Fruit fly (Drosophila melanogaster) whole organism, wandering third instar larva: Measurements from ENCODE around the gene Srp72.
A peak's percentile ranks its signal among the peaks of the same experiment; 100 is the strongest.

ENCODE experiments used
- CG9705 ChIP-seq: fragments of 200-800 bp; sonication (Bioruptor generic); optimal IDR thresholded peaks from 2 replicates; lab custom pipeline; 2018; ENCODE audit warnings: missing biosample characterization, mild to moderate bottlenecking, missing genetic modification characterization
- CrebA ChIP-seq: fragments of 200-800 bp; sonication (Bioruptor generic); optimal IDR thresholded peaks from 2 replicates; lab custom pipeline; 2016; ENCODE audit warnings: missing biosample characterization, mild to moderate bottlenecking, missing genetic modification characterization, borderline replicate concordance
- Dfd ChIP-seq: fragments of >200 bp; optimal IDR thresholded peaks from 2 replicates; lab custom pipeline; 2017; ENCODE audit warnings: missing biosample characterization, missing genetic modification characterization
- Hnf4 ChIP-seq: fragments of 200-800 bp; sonication (Bioruptor generic); optimal IDR thresholded peaks from 2 replicates; lab custom pipeline; 2016; ENCODE audit warnings: missing biosample characterization, mild to moderate bottlenecking, missing genetic modification characterization
- Hr78 ChIP-seq: fragments of >200 bp; optimal IDR thresholded peaks from 2 replicates; lab custom pipeline; 2017; ENCODE audit warnings: missing biosample characterization, missing genetic modification characterization
- N ChIP-seq: fragments of >200 bp; optimal IDR thresholded peaks from 2 replicates; lab custom pipeline; 2018; ENCODE audit warnings: missing biosample characterization, missing external identifiers, missing genetic modification characterization
- OdsH ChIP-seq: fragments of 200-800 bp; sonication (Bioruptor generic); optimal IDR thresholded peaks from 2 replicates; lab custom pipeline; 2016; ENCODE audit warnings: missing biosample characterization, mild to moderate bottlenecking, missing genetic modification characterization
- Sp1 ChIP-seq: fragments of 200-800 bp; sonication (Bioruptor generic); optimal IDR thresholded peaks from 3 replicates; lab custom pipeline; 2019; ENCODE audit warnings: missing biosample characterization, mild to moderate bottlenecking, missing genetic modification characterization, moderate library complexity
- br ChIP-seq: fragments of 200-800 bp; sonication (Bioruptor generic); optimal IDR thresholded peaks from 2 replicates; lab custom pipeline; 2016; ENCODE audit warnings: missing biosample characterization, missing genetic modification characterization
- jim ChIP-seq: fragments of 175-275, 200-325 bp; sonication (Bioruptor generic); optimal IDR thresholded peaks from 2 replicates; lab custom pipeline; 2016; ENCODE audit warnings: missing biosample characterization, mild to moderate bottlenecking, missing genetic modification characterization
- lola ChIP-seq: fragments of >200 bp; optimal IDR thresholded peaks from 2 replicates; lab custom pipeline; 2017; ENCODE audit warnings: missing biosample characterization, missing genetic modification characterization
- pan ChIP-seq: fragments of >200 bp; optimal IDR thresholded peaks from 2 replicates; lab custom pipeline; 2017
- psq ChIP-seq: fragments of 200-800 bp; sonication (Bioruptor generic); optimal IDR thresholded peaks from 3 replicates; lab custom pipeline; 2017; ENCODE audit warnings: missing biosample characterization, mild to moderate bottlenecking, missing genetic modification characterization, moderate library complexity

- TF ChIP-seq lola (GFP tag; lab: Kevin White, UChicago) (no peak), OdsH (GFP tag; lab: Kevin White, UChicago) (no peak), Hr78 (GFP tag; lab: Kevin White, UChicago) (no peak), br (no peak), N (GFP tag; lab: Kevin White, UChicago) (no peak), pan (lab: Kevin White, UChicago) (no peak), CG9705 (peak; percentile 18), CrebA (GFP tag; lab: Kevin White, UChicago) (no peak), jim (GFP tag; lab: Kevin White, UChicago) (no peak), Sp1 (GFP tag; lab: Kevin White, UChicago) (no peak), psq (GFP tag; lab: Kevin White, UChicago) (no peak), Dfd (GFP tag; lab: Kevin White, UChicago) (no peak), Hnf4 (no peak)
Measured at dm6 chr3R:20634674-20635594, 46.4 kb downstream of the Srp72 start, which contains the start of the genes Pi3K92E and Lrrk.
